Worm (Caenorhabditis elegans): Measurements from ENCODE around the gene hir-1.
A peak's percentile ranks its signal among the peaks of the same experiment; 100 is the strongest.

Gene hir-1

ce11 chrV:5535774-5536173, 13.8 kb downstream of the hir-1 start, which contains the start of gene C24G6.8:
Gene C24G6.8, minus strand, starts transcription at chrV:5535874.
- TF ChIP-seq pha-4 (tag; optimal IDR thresholded peaks at IDR 0.05) (no peak), lsy-12 (tag; optimal IDR thresholded peaks at IDR 0.05) (no peak), elt-2 (tag; optimal IDR thresholded peaks at IDR 0.05) (no peak), zag-1 (tag; optimal IDR thresholded peaks at IDR 0.05) (no peak), mdl-1 (tag; optimal IDR thresholded peaks at IDR 0.05) (no peak), unc-39 (tag; optimal IDR thresholded peaks at IDR 0.05) (no peak), unc-62 (GFP tag; optimal IDR thresholded peaks at IDR 0.05) (no peak), ztf-11 (tag; optimal IDR thresholded peaks at IDR 0.05) (no peak)

- TF ChIP-seq lin-39 (tag; optimal IDR thresholded peaks at IDR 0.05) (peak; percentile 9), ama-1 (optimal IDR thresholded peaks at IDR 0.05) (no peak), lin-15B (tag; optimal IDR thresholded peaks at IDR 0.05) (peak; percentile 2), pha-4 (tag; optimal IDR thresholded peaks at IDR 0.05) (peak; percentile 23), nhr-77 (tag; optimal IDR thresholded peaks at IDR 0.05) (no peak)
Measured at ce11 chrV:5536240-5536811, 14.4 kb downstream of the hir-1 start, which contains the start of the genes cox-16 and syp-2. Gene cox-16, minus strand, starts transcription at chrV:5536243. Gene syp-2, plus strand, starts transcription at chrV:5536487.

ce11 chrV:5538500-5538899, 16.6 kb downstream of the hir-1 start, which contains the start of gene cft-1:
Gene cft-1, plus strand, starts transcription at chrV:5538800.
- TF ChIP-seq nhr-237 (tag; optimal IDR thresholded peaks at IDR 0.05): no peak
- TF ChIP-seq nhr-76 (tag; optimal IDR thresholded peaks at IDR 0.05): no peak
- TF ChIP-seq tbx-2 (tag; optimal IDR thresholded peaks at IDR 0.05): no peak
- TF ChIP-seq eor-1 (tag; optimal IDR thresholded peaks at IDR 0.05): no peak
- no peak for TF ChIP-seq mml-1 (tag; optimal IDR thresholded peaks at IDR 0.05)
- TF ChIP-seq pha-4 (tag; optimal IDR thresholded peaks at IDR 0.05): no peak
- no peak for TF ChIP-seq R02D3.7 (tag; optimal IDR thresholded peaks at IDR 0.05)
- no peak for TF ChIP-seq ceh-82 (tag; optimal IDR thresholded peaks at IDR 0.05)
- TF ChIP-seq nhr-43 (tag; optimal IDR thresholded peaks at IDR 0.05; ENCODE audit: poor library complexity, severe bottlenecking): no peak
- TF ChIP-seq elt-1 (tag; optimal IDR thresholded peaks at IDR 0.05): no peak
- no peak for TF ChIP-seq ZK546.5 (tag; optimal IDR thresholded peaks at IDR 0.05)
- no peak for TF ChIP-seq snpc-4 (tag; optimal IDR thresholded peaks at IDR 0.05)
- no peak for TF ChIP-seq nhr-25 (tag; optimal IDR thresholded peaks at IDR 0.05)
- TF ChIP-seq pqm-1 (tag; optimal IDR thresholded peaks at IDR 0.05): no peak

- TF ChIP-seq elt-2 (tag; optimal IDR thresholded peaks at IDR 0.05) (peak; percentile 33), pqm-1 (tag; optimal IDR thresholded peaks at IDR 0.05) (peak; percentile 21), ceh-9 (tag; optimal IDR thresholded peaks at IDR 0.05) (no peak)
Measured at ce11 chrV:5548051-5548450, 26.1 kb downstream of the hir-1 start, which contains the start of gene ugt-48. Gene ugt-48, minus strand, starts transcription at chrV:5548062.

ce11 chrV:5548497-5548896, 26.6 kb downstream of the hir-1 start:
- TF ChIP-seq snpc-4 (tag; optimal IDR thresholded peaks at IDR 0.05): no peak
- TF ChIP-seq jun-1 (tag; optimal IDR thresholded peaks at IDR 0.05): no peak

ce11 chrV:5558590-5558989, 36.7 kb downstream of the hir-1 start, which contains the start of gene glb-5:
Gene glb-5, plus strand, starts transcription at chrV:5558890.
- TF ChIP-seq fkh-10 (GFP tag; optimal IDR thresholded peaks at IDR 0.05): no peak
- TF ChIP-seq elt-2 (tag; optimal IDR thresholded peaks at IDR 0.05): peak; percentile 24
- TF ChIP-seq nhr-23 (tag; optimal IDR thresholded peaks at IDR 0.05): no peak
- TF ChIP-seq R02D3.7 (tag; optimal IDR thresholded peaks at IDR 0.05): no peak

ce11 chrV:5559882-5560281, 37.9 kb downstream of the hir-1 start:
- TF ChIP-seq nhr-28 (tag; optimal IDR thresholded peaks at IDR 0.05): no peak
- no peak for TF ChIP-seq nhr-76 (tag; optimal IDR thresholded peaks at IDR 0.05)
- no peak for TF ChIP-seq ceh-28 (tag; optimal IDR thresholded peaks at IDR 0.05)
- TF ChIP-seq skn-1 (tag; optimal IDR thresholded peaks at IDR 0.05): no peak
- no peak for TF ChIP-seq fkh-10 (GFP tag; optimal IDR thresholded peaks at IDR 0.05)
- TF ChIP-seq ZK546.5 (tag; optimal IDR thresholded peaks at IDR 0.05): no peak
- TF ChIP-seq nhr-43 (tag; optimal IDR thresholded peaks at IDR 0.05; ENCODE audit: poor library complexity, severe bottlenecking): no peak
- no peak for TF ChIP-seq nhr-237 (tag; optimal IDR thresholded peaks at IDR 0.05)
- TF ChIP-seq pqm-1 (tag; optimal IDR thresholded peaks at IDR 0.05): peak; percentile 94
- TF ChIP-seq elt-2 (tag; optimal IDR thresholded peaks at IDR 0.05): peak; percentile 95
- no peak for TF ChIP-seq tbx-2 (tag; optimal IDR thresholded peaks at IDR 0.05)
- TF ChIP-seq lsy-12 (tag; optimal IDR thresholded peaks at IDR 0.05): no peak
- no peak for TF ChIP-seq zag-1 (tag; optimal IDR thresholded peaks at IDR 0.05)
- TF ChIP-seq snpc-4 (tag; optimal IDR thresholded peaks at IDR 0.05): no peak
- no peak for TF ChIP-seq R02D3.7 (tag; optimal IDR thresholded peaks at IDR 0.05)
- no peak for TF ChIP-seq ztf-11 (tag; optimal IDR thresholded peaks at IDR 0.05)
- TF ChIP-seq pha-4 (tag; optimal IDR thresholded peaks at IDR 0.05): peak; percentile 50
- TF ChIP-seq nhr-67 (tag; optimal IDR thresholded peaks at IDR 0.05): no peak
- no peak for TF ChIP-seq unc-39 (tag; optimal IDR thresholded peaks at IDR 0.05)
- TF ChIP-seq fos-1 (tag; optimal IDR thresholded peaks at IDR 0.05): no peak
- peak; percentile 4 for TF ChIP-seq jun-1 (tag; optimal IDR thresholded peaks at IDR 0.05)

Data from whole organism, L3 larva.